Worm (Caenorhabditis elegans) whole organism, young adult: Measurements from ENCODE around the gene cutl-26.

Experiments used
- C06A6.2 ChIP-seq: fragments of 200-800 bp; sonication (Bioruptor generic); conservative IDR thresholded peaks from 2 replicates; pipeline ENCODE4 v1.3.6; 2022; ENCODE audit warnings: missing genetic modification characterization, missing compliant biosample characterization
- F10E7.11 ChIP-seq: sonication (generic microtip); optimal IDR thresholded peaks from 2 replicates; lab custom pipeline; 2017; ENCODE audit warnings: mild to moderate bottlenecking, missing genetic modification characterization, moderate library complexity, missing compliant biosample characterization
- F33H1.4 ChIP-seq: fragments of 200-800 bp; sonication (Bioruptor generic); IDR thresholded peaks from 2 replicates; pipeline ENCODE4 v1.3.6; 2022; ENCODE audit warnings: missing genetic modification reagents, missing genetic modification characterization, missing compliant biosample characterization
- F52B5.7 ChIP-seq: sonication (generic microtip); optimal IDR thresholded peaks from 2 replicates; lab custom pipeline; 2016; ENCODE audit warnings: mild to moderate bottlenecking, missing genetic modification characterization, missing compliant biosample characterization
- K11D2.4 ChIP-seq: fragments of 200-800 bp; sonication (Bioruptor generic); IDR thresholded peaks from 2 replicates; pipeline ENCODE4 v1.3.6; 2022; ENCODE audit warnings: missing genetic modification reagents, missing genetic modification characterization, missing compliant biosample characterization
- T07F8.4 ChIP-seq: sonication (generic microtip); optimal IDR thresholded peaks from 2 replicates; lab custom pipeline; 2016; ENCODE audit warnings: mild to moderate bottlenecking, missing genetic modification characterization, moderate library complexity, missing compliant biosample characterization
- akir-1 ChIP-seq: fragments of 200-800 bp; sonication (Bioruptor generic); optimal IDR thresholded peaks from 2 replicates; lab custom pipeline; 2018; ENCODE audit warnings: mild to moderate bottlenecking, missing genetic modification characterization, moderate library complexity, missing compliant biosample characterization
- ama-1 ChIP-seq, 3 experiments: fragments of 150-350 bp in 1 of 3; sonication (generic microtip) in 2 of 3; optimal IDR thresholded peaks; 2 replicates each; lab custom pipeline; 2014 to 2018; ENCODE audit warnings: missing biosample characterization in 2 of 3, missing genetic modification characterization in 2 of 3, missing genetic modification reagents in 2 of 3
- aptf-2 ChIP-seq: fragments of 200-800 bp; sonication (Bioruptor generic); conservative IDR thresholded peaks from 2 replicates; pipeline ENCODE4 v1.3.6; 2022; ENCODE audit warnings: missing genetic modification reagents, missing genetic modification characterization, missing compliant biosample characterization
- atf-7 ChIP-seq: sonication (generic microtip); optimal IDR thresholded peaks from 2 replicates; lab custom pipeline; 2017; ENCODE audit warnings: mild to moderate bottlenecking, missing genetic modification characterization, missing compliant biosample characterization
- attf-3 ChIP-seq: fragments of 200-800 bp; sonication (Bioruptor generic); conservative IDR thresholded peaks from 2 replicates; pipeline ENCODE4 v1.3.6; 2022; ENCODE audit warnings: missing genetic modification reagents, missing genetic modification characterization, missing compliant biosample characterization
- attf-5 ChIP-seq: fragments of 200-800 bp; sonication (Bioruptor generic); optimal IDR thresholded peaks from 2 replicates; lab custom pipeline; 2018; ENCODE audit warnings: mild to moderate bottlenecking, missing genetic modification characterization, missing compliant biosample characterization
- attf-6 ChIP-seq: fragments of 200-800 bp; sonication (Bioruptor generic); IDR thresholded peaks from 2 replicates; pipeline ENCODE4 v1.3.6; 2022; ENCODE audit warnings: missing genetic modification reagents, missing genetic modification characterization, missing compliant biosample characterization
- bed-2 ChIP-seq: fragments of 200-800 bp; sonication (Bioruptor generic); IDR thresholded peaks from 2 replicates; pipeline ENCODE4 v1.3.6; 2022; ENCODE audit warnings: missing genetic modification reagents, missing genetic modification characterization, missing compliant biosample characterization
- cebp-2 ChIP-seq: fragments of 200-800 bp; sonication (Bioruptor generic); IDR thresholded peaks from 2 replicates; pipeline ENCODE4 v1.3.6; 2022; ENCODE audit warnings: missing genetic modification characterization, missing compliant biosample characterization
- ceh-40 ChIP-seq: fragments of 200-800 bp; sonication (Bioruptor generic); IDR thresholded peaks from 2 replicates; pipeline ENCODE4 v1.3.6; 2022; ENCODE audit warnings: missing genetic modification characterization, missing compliant biosample characterization
- ceh-58 ChIP-seq: fragments of 200-800 bp; sonication (Bioruptor generic); IDR thresholded peaks from 2 replicates; pipeline ENCODE4 v1.3.6; 2022; ENCODE audit warnings: missing genetic modification characterization, missing compliant biosample characterization
- ceh-79 ChIP-seq: sonication (generic microtip); optimal IDR thresholded peaks from 2 replicates; lab custom pipeline; 2017; ENCODE audit warnings: mild to moderate bottlenecking, missing genetic modification characterization, missing compliant biosample characterization
- ceh-91 ChIP-seq: fragments of 200-800 bp; sonication (Bioruptor generic); IDR thresholded peaks from 2 replicates; pipeline ENCODE4 v1.3.6; 2022; ENCODE audit warnings: missing genetic modification reagents, missing genetic modification characterization, missing compliant biosample characterization
- die-1 ChIP-seq: sonication (generic microtip); optimal IDR thresholded peaks from 2 replicates; lab custom pipeline; 2016; ENCODE audit warnings: missing genotype, mild to moderate bottlenecking, missing genetic modification characterization, missing compliant biosample characterization
- efl-1 ChIP-seq: fragments of 150-350 bp; optimal IDR thresholded peaks from 2 replicates; lab custom pipeline; 2014; ENCODE audit warnings: missing biosample characterization, missing genetic modification reagents, missing genetic modification characterization
- egl-44 ChIP-seq: fragments of 200-800 bp; sonication (Bioruptor generic); IDR thresholded peaks from 2 replicates; pipeline ENCODE4 v1.3.6; 2022; ENCODE audit warnings: missing genetic modification reagents, missing genetic modification characterization, missing compliant biosample characterization
- ets-4 ChIP-seq: fragments of 200-800 bp; sonication (Bioruptor generic); optimal IDR thresholded peaks from 2 replicates; lab custom pipeline; 2018; ENCODE audit warnings: mild to moderate bottlenecking, missing genetic modification characterization, missing compliant biosample characterization
- him-1 ChIP-seq: sonication (generic microtip); optimal IDR thresholded peaks from 2 replicates; lab custom pipeline; 2016; ENCODE audit warnings: missing genotype, missing genetic modification reagents, missing genetic modification characterization, missing compliant biosample characterization
- hlh-26 ChIP-seq: fragments of 200-800 bp; sonication (Bioruptor generic); conservative IDR thresholded peaks from 2 replicates; pipeline ENCODE4 v1.3.6; 2022; ENCODE audit warnings: missing genetic modification reagents, missing genetic modification characterization, missing compliant biosample characterization
- hsf-1 ChIP-seq: fragments of 200-800 bp; sonication (Bioruptor generic); IDR thresholded peaks from 2 replicates; pipeline ENCODE4 v1.3.6; 2022; ENCODE audit warnings: missing genetic modification reagents, missing genetic modification characterization, missing compliant biosample characterization
- lag-1 ChIP-seq: fragments of 200-800 bp; sonication (Bioruptor generic); IDR thresholded peaks from 2 replicates; pipeline ENCODE4 v1.3.6; 2022; ENCODE audit warnings: missing genetic modification reagents, missing genetic modification characterization, missing compliant biosample characterization
- lir-1 ChIP-seq: fragments of 200-800 bp; sonication (Bioruptor generic); conservative IDR thresholded peaks from 2 replicates; pipeline ENCODE4 v1.3.6; 2022; ENCODE audit warnings: missing genetic modification reagents, missing genetic modification characterization, missing compliant biosample characterization
- madf-10 ChIP-seq: sonication (generic microtip); optimal IDR thresholded peaks from 2 replicates; lab custom pipeline; 2016; ENCODE audit warnings: mild to moderate bottlenecking, missing genetic modification characterization, missing compliant biosample characterization
- madf-8 ChIP-seq: fragments of 200-800 bp; sonication (Bioruptor generic); conservative IDR thresholded peaks from 2 replicates; pipeline ENCODE4 v1.3.6; 2022; ENCODE audit warnings: missing genetic modification reagents, missing genetic modification characterization, missing compliant biosample characterization
- mcd-1 ChIP-seq: fragments of 200-800 bp; sonication (Bioruptor generic); IDR thresholded peaks from 2 replicates; pipeline ENCODE4 v1.3.6; 2022; ENCODE audit warnings: missing genetic modification reagents, missing genetic modification characterization, missing compliant biosample characterization
- mes-4 ChIP-seq: sonication (generic microtip); optimal IDR thresholded peaks from 2 replicates; lab custom pipeline; 2016; ENCODE audit warnings: missing genotype, missing genetic modification characterization, missing compliant biosample characterization
- nhr-120 ChIP-seq: fragments of 200-800 bp; sonication (Bioruptor generic); IDR thresholded peaks from 2 replicates; pipeline ENCODE4 v1.3.6; 2022; ENCODE audit warnings: missing genetic modification characterization, missing compliant biosample characterization
- sdz-38 ChIP-seq: sonication (generic microtip); optimal IDR thresholded peaks from 2 replicates; lab custom pipeline; 2016; ENCODE audit warnings: missing genotype, missing genetic modification characterization, missing compliant biosample characterization
- sea-2 ChIP-seq: fragments of 200-800 bp; sonication (Bioruptor generic); IDR thresholded peaks from 2 replicates; pipeline ENCODE4 v1.3.6; 2022; ENCODE audit warnings: missing genetic modification characterization, missing compliant biosample characterization
- snpc-3.4 ChIP-seq: sonication (generic microtip); optimal IDR thresholded peaks from 2 replicates; lab custom pipeline; 2017; ENCODE audit warnings: missing genetic modification characterization, mild to moderate bottlenecking, missing compliant biosample characterization, antibody characterized with exemption, moderate library complexity, missing genotype, missing genetic modification reagents
- snpc-4 ChIP-seq, 5 experiments: fragments of 150-350 bp in 1 of 5; sonication (generic microtip) in 4 of 5; optimal IDR thresholded peaks; 2 replicates each; lab custom pipeline; 2014 to 2018; ENCODE audit warnings: missing genetic modification characterization in 5 of 5, missing biosample characterization in 3 of 5, antibody characterized with exemption in 2 of 5, mild to moderate bottlenecking in 2 of 5, missing compliant biosample characterization in 2 of 5, missing genotype in 2 of 5, moderate library complexity in 2 of 5, missing genetic modification reagents in 1 of 5
- somi-1 ChIP-seq: fragments of 200-800 bp; sonication (Bioruptor generic); optimal IDR thresholded peaks from 2 replicates; lab custom pipeline; 2018; ENCODE audit warnings: mild to moderate bottlenecking, missing genetic modification characterization, missing compliant biosample characterization
- tlf-1 ChIP-seq: fragments of 200-800 bp; sonication (Bioruptor generic); optimal IDR thresholded peaks from 2 replicates; lab custom pipeline; 2018; ENCODE audit warnings: mild to moderate bottlenecking, missing genetic modification characterization, missing compliant biosample characterization
- unc-130 ChIP-seq: sonication (generic microtip); optimal IDR thresholded peaks from 2 replicates; lab custom pipeline; 2016; ENCODE audit warnings: missing genetic modification reagents, missing genetic modification characterization, missing compliant biosample characterization
- zfh-2 ChIP-seq: fragments of 200-800 bp; sonication (Bioruptor generic); conservative IDR thresholded peaks from 2 replicates; pipeline ENCODE4 v1.3.6; 2022; ENCODE audit warnings: missing genetic modification reagents, missing genetic modification characterization, missing compliant biosample characterization
- ztf-18 ChIP-seq: sonication (generic microtip); optimal IDR thresholded peaks from 2 replicates; lab custom pipeline; 2016; ENCODE audit warnings: missing genotype, mild to moderate bottlenecking, missing genetic modification characterization, missing compliant biosample characterization
- ztf-22 ChIP-seq: fragments of 200-800 bp; sonication (Bioruptor generic); optimal IDR thresholded peaks from 2 replicates; lab custom pipeline; 2018; ENCODE audit warnings: mild to moderate bottlenecking, missing genetic modification characterization, moderate library complexity, missing compliant biosample characterization
- ztf-25 ChIP-seq: fragments of 200-800 bp; sonication (Bioruptor generic); IDR thresholded peaks from 2 replicates; pipeline ENCODE4 v1.3.6; 2022; ENCODE audit warnings: missing genetic modification reagents, missing genetic modification characterization, missing compliant biosample characterization
- ztf-28 ChIP-seq: fragments of 200-800 bp; sonication (Bioruptor generic); IDR thresholded peaks from 2 replicates; pipeline ENCODE4 v1.3.6; 2022; ENCODE audit warnings: missing genetic modification reagents, missing genetic modification characterization, missing compliant biosample characterization
- ztf-3 ChIP-seq: fragments of 200-800 bp; sonication (Bioruptor generic); optimal IDR thresholded peaks from 2 replicates; lab custom pipeline; 2018; ENCODE audit warnings: mild to moderate bottlenecking, missing genetic modification characterization, missing compliant biosample characterization
- ztf-6 ChIP-seq: fragments of 200-800 bp; sonication (Bioruptor generic); IDR thresholded peaks from 2 replicates; pipeline ENCODE4 v1.3.6; 2022; ENCODE audit warnings: missing genetic modification reagents, missing genetic modification characterization, missing compliant biosample characterization

Gene cutl-26

ce11 chrIV:682726-683340, 24.7 kb downstream of the cutl-26 start (continued):
- TF ChIP-seq ztf-3 (GFP tag; lab: Kevin White, UChicago) (peak; percentile 41), ztf-28 (GFP tag; lab: Robert Waterston, UW) (0 out of 2 replicates have a peak, but pooled peaks have one; percentile 51), lag-1 (no peak), die-1 (tag; lab: Kevin White, UChicago) (peak; percentile 85), attf-3 (peak; percentile 48; the same call in 1 of the 2 replicates), snpc-3.4 (tag; lab: Kevin White, UChicago) (peak; percentile 44), sea-2 (GFP tag; lab: Robert Waterston, UW) (no peak), ztf-6 (GFP tag; lab: Robert Waterston, UW) (peak; percentile 79), ama-1 (optimal IDR thresholded peaks at IDR 0.05; lab: Kevin White, UChicago) (no peak), ama-1 (GFP tag; optimal IDR thresholded peaks at IDR 0.05; lab: Kevin White, UChicago) (peak in 1 of 2 experiments; percentile 36), C06A6.2 (GFP tag; lab: Robert Waterston, UW) (0 out of 2 replicates have a peak, but pooled peaks have one; percentile 42), bed-2 (GFP tag; lab: Robert Waterston, UW) (no peak), mes-4 (no peak), hsf-1 (GFP tag; lab: Robert Waterston, UW) (no peak), sdz-38 (tag; lab: Kevin White, UChicago) (no peak), attf-6 (GFP tag; lab: Robert Waterston, UW) (0 out of 2 replicates have a peak, but pooled peaks have one; percentile 25), hlh-26 (GFP tag; lab: Robert Waterston, UW) (no peak), unc-130 (GFP tag; lab: Kevin White, UChicago) (peak; percentile 64), ztf-22 (GFP tag; lab: Kevin White, UChicago) (no peak), atf-7 (peak; percentile 57), cebp-2 (GFP tag; lab: Robert Waterston, UW) (peak; percentile 68; the same call in 1 of the 2 replicates), T07F8.4 (tag; lab: Kevin White, UChicago) (peak; percentile 78), ceh-79 (tag; lab: Kevin White, UChicago) (peak; percentile 66), ceh-58 (GFP tag; lab: Robert Waterston, UW) (no peak), lir-1 (GFP tag; lab: Robert Waterston, UW) (peak; percentile 60; the same call in 1 of the 2 replicates), ets-4 (GFP tag; lab: Kevin White, UChicago) (peak; percentile 75), somi-1 (GFP tag; lab: Kevin White, UChicago) (peak; percentile 55), ceh-40 (GFP tag; lab: Robert Waterston, UW) (peak; percentile 20; the same call in 1 of the 2 replicates), snpc-4 (GFP tag; optimal IDR thresholded peaks at IDR 0.05; lab: Kevin White, UChicago) (peak; percentile 42), snpc-4 (tag; optimal IDR thresholded peaks at IDR 0.05; lab: Kevin White, UChicago) (no peak), tlf-1 (GFP tag; lab: Kevin White, UChicago) (peak; percentile 48), efl-1 (no peak), madf-8 (GFP tag; lab: Robert Waterston, UW) (no peak), ztf-18 (tag; lab: Kevin White, UChicago) (peak; percentile 59), attf-5 (GFP tag; lab: Kevin White, UChicago) (peak; percentile 74), nhr-120 (GFP tag; lab: Robert Waterston, UW) (no peak), akir-1 (peak; percentile 61), zfh-2 (GFP tag; lab: Robert Waterston, UW) (peak; percentile 62), F33H1.4 (GFP tag; lab: Robert Waterston, UW) (0 out of 2 replicates have a peak, but pooled peaks have one; percentile 19), him-1 (peak; percentile 80), mcd-1 (peak; percentile 77), aptf-2 (GFP tag; lab: Robert Waterston, UW) (peak; percentile 59; the same call in 1 of the 2 replicates), madf-10 (tag; lab: Kevin White, UChicago) (peak; percentile 69), F10E7.11 (tag; lab: Kevin White, UChicago) (no peak), ztf-25 (GFP tag; lab: Robert Waterston, UW) (peak; percentile 85), egl-44 (GFP tag; lab: Robert Waterston, UW) (peak; percentile 68; the same call in 1 of the 2 replicates), F52B5.7 (tag; lab: Kevin White, UChicago) (peak; percentile 78), ceh-91 (no peak), K11D2.4 (GFP tag; lab: Robert Waterston, UW) (peak; percentile 65; the same call in 1 of the 2 replicates)
